Worm (Caenorhabditis elegans) whole organism, late embryonic: ENCODE results near the gene srg-6.

Experiments used
- C08G9.2 ChIP-seq: sonication (generic microtip); optimal IDR thresholded peaks from 2 replicates; lab custom pipeline; 2016; ENCODE audit warnings: mild to moderate bottlenecking, missing genetic modification characterization, moderate library complexity, missing compliant biosample characterization
- K02D7.2 ChIP-seq: sonication (generic microtip); optimal IDR thresholded peaks from 2 replicates; lab custom pipeline; 2017; ENCODE audit warnings: mild to moderate bottlenecking, missing genetic modification characterization, missing compliant biosample characterization
- ama-1 ChIP-seq: fragments of 150-350 bp; optimal IDR thresholded peaks from 2 replicates; lab custom pipeline; 2014
- ceh-14 ChIP-seq: sonication (generic microtip); optimal IDR thresholded peaks from 2 replicates; lab custom pipeline; 2016; ENCODE audit warnings: missing genotype, missing genetic modification characterization, missing compliant biosample characterization
- ceh-18 ChIP-seq: sonication (generic microtip); optimal IDR thresholded peaks from 2 replicates; lab custom pipeline; 2016; ENCODE audit warnings: missing genetic modification characterization, missing compliant biosample characterization
- ceh-30 ChIP-seq: fragments of 150-350 bp; optimal IDR thresholded peaks from 2 replicates; lab custom pipeline; 2014; ENCODE audit warnings: missing biosample characterization, missing genetic modification characterization
- ceh-31 ChIP-seq: sonication (generic microtip); optimal IDR thresholded peaks from 2 replicates; lab custom pipeline; 2016; ENCODE audit warnings: missing genetic modification characterization, missing compliant biosample characterization
- ceh-45 ChIP-seq: fragments of 200-800 bp; sonication (Bioruptor generic); IDR thresholded peaks from 2 replicates; pipeline ENCODE4 v1.3.6; 2022; ENCODE audit warnings: missing genetic modification reagents, missing genetic modification characterization, missing compliant biosample characterization
- ceh-48 ChIP-seq: sonication (generic microtip); optimal IDR thresholded peaks from 2 replicates; lab custom pipeline; 2016; ENCODE audit warnings: missing genetic modification characterization, inconsistent platforms, missing compliant biosample characterization
- che-1 ChIP-seq: sonication (generic microtip); optimal IDR thresholded peaks from 2 replicates; lab custom pipeline; 2016; ENCODE audit warnings: mild to moderate bottlenecking, missing genetic modification characterization, missing compliant biosample characterization
- dmd-4 ChIP-seq: sonication (generic microtip); optimal IDR thresholded peaks from 2 replicates; lab custom pipeline; 2016; ENCODE audit warnings: borderline replicate concordance, missing genetic modification characterization, missing compliant biosample characterization
- elt-2 ChIP-seq: sonication (generic microtip); optimal IDR thresholded peaks from 2 replicates; lab custom pipeline; 2016; ENCODE audit warnings: missing genetic modification reagents, missing genetic modification characterization, missing compliant biosample characterization
- eyg-1 ChIP-seq: sonication (generic microtip); optimal IDR thresholded peaks from 2 replicates; lab custom pipeline; 2016; ENCODE audit warnings: missing genotype, missing genetic modification characterization, missing compliant biosample characterization
- fkh-6 ChIP-seq: sonication (generic microtip); optimal IDR thresholded peaks from 2 replicates; lab custom pipeline; 2016; ENCODE audit warnings: missing genetic modification characterization, missing compliant biosample characterization
- gmeb-2 ChIP-seq: sonication (generic microtip); optimal IDR thresholded peaks from 2 replicates; lab custom pipeline; 2016; ENCODE audit warnings: missing genetic modification characterization, inconsistent platforms, missing compliant biosample characterization
- hlh-15 ChIP-seq: sonication (generic microtip); optimal IDR thresholded peaks from 2 replicates; lab custom pipeline; 2016; ENCODE audit warnings: missing genetic modification characterization, missing compliant biosample characterization
- hlh-30 ChIP-seq: sonication (generic microtip); optimal IDR thresholded peaks from 2 replicates; lab custom pipeline; 2017; ENCODE audit warnings: antibody characterized with exemption, missing genetic modification characterization, missing compliant biosample characterization; ENCODE audit not compliant: insufficient read depth
- lim-6 ChIP-seq: sonication (generic microtip); optimal IDR thresholded peaks from 2 replicates; lab custom pipeline; 2016; ENCODE audit warnings: missing genetic modification characterization, missing compliant biosample characterization
- lin-11 ChIP-seq: fragments of 200-800 bp; sonication (Bioruptor generic); optimal IDR thresholded peaks from 2 replicates; lab custom pipeline; 2018; ENCODE audit warnings: mild to moderate bottlenecking, missing genetic modification characterization, missing compliant biosample characterization
- madf-2 ChIP-seq: sonication (generic microtip); optimal IDR thresholded peaks from 2 replicates; lab custom pipeline; 2017; ENCODE audit warnings: missing genetic modification characterization, missing compliant biosample characterization
- nfya-1 ChIP-seq: sonication (generic microtip); optimal IDR thresholded peaks from 2 replicates; lab custom pipeline; 2017; ENCODE audit warnings: missing genetic modification characterization, mild to moderate bottlenecking, missing compliant biosample characterization, antibody characterized with exemption, moderate library complexity
- nhr-232 ChIP-seq: sonication (generic microtip); optimal IDR thresholded peaks from 2 replicates; lab custom pipeline; 2016; ENCODE audit warnings: missing genetic modification characterization, missing compliant biosample characterization
- npax-4 ChIP-seq: sonication (generic microtip); optimal IDR thresholded peaks from 2 replicates; lab custom pipeline; 2016; ENCODE audit warnings: missing genetic modification characterization, missing compliant biosample characterization
- pat-9 ChIP-seq: fragments of 200-800 bp; sonication (Bioruptor generic); optimal IDR thresholded peaks from 2 replicates; lab custom pipeline; 2018; ENCODE audit warnings: mild to moderate bottlenecking, missing genetic modification characterization, moderate library complexity, missing compliant biosample characterization
- pha-4 ChIP-seq: fragments of 150-350 bp; optimal IDR thresholded peaks from 2 replicates; lab custom pipeline; 2018; ENCODE audit warnings: missing biosample characterization, missing genetic modification reagents, missing genetic modification characterization
- pros-1 ChIP-seq: fragments of 150-350 bp; optimal IDR thresholded peaks from 2 replicates; lab custom pipeline; 2014; ENCODE audit warnings: missing biosample characterization, missing genetic modification reagents, missing genetic modification characterization
- ref-2 ChIP-seq: sonication (generic microtip); optimal IDR thresholded peaks from 2 replicates; lab custom pipeline; 2016; ENCODE audit warnings: missing genetic modification characterization, missing compliant biosample characterization
- rnt-1 ChIP-seq: sonication (generic microtip); optimal IDR thresholded peaks from 2 replicates; lab custom pipeline; 2016; ENCODE audit warnings: missing genetic modification characterization, missing compliant biosample characterization
- sdc-2 ChIP-seq: sonication (generic microtip); optimal IDR thresholded peaks from 2 replicates; lab custom pipeline; 2016; ENCODE audit warnings: missing genotype, missing genetic modification characterization, missing compliant biosample characterization
- sox-2 ChIP-seq: fragments of 200-800 bp; sonication (Bioruptor generic); IDR thresholded peaks from 2 replicates; pipeline ENCODE4 v1.3.6; 2022; ENCODE audit warnings: missing genetic modification reagents, missing genetic modification characterization, missing compliant biosample characterization
- unc-3 ChIP-seq, 2 experiments: fragments of 200-800 bp in 1 of 2; sonication (Bioruptor generic) in 1 of 2; sonication (generic microtip) in 1 of 2; conservative IDR thresholded peaks in 1 of 2; optimal IDR thresholded peaks in 1 of 2; 2 replicates each; pipeline versions ENCODE4 v1.3.6 to Lab custom; 2016 to 2022; ENCODE audit warnings: missing compliant biosample characterization in 2 of 2, missing genetic modification characterization in 2 of 2, missing genetic modification reagents in 1 of 2
- unc-42 ChIP-seq: sonication (generic microtip); optimal IDR thresholded peaks from 2 replicates; lab custom pipeline; 2016; ENCODE audit warnings: missing genotype, missing genetic modification characterization, missing compliant biosample characterization
- unc-55 ChIP-seq: sonication (generic microtip); optimal IDR thresholded peaks from 2 replicates; lab custom pipeline; 2017; ENCODE audit warnings: missing biosample characterization, missing genetic modification reagents, missing genetic modification characterization

The srg-6 gene

ce11 chrIII:6309066-6309465 lies 43.3 kb upstream of the srg-6 start, which contains the start of gene gar-2:
gar-2 (plus strand) TSS chrIII:6309366.
- no peak for TF ChIP-seq C08G9.2 (tag; lab: Kevin White, UChicago)
- TF ChIP-seq, all 69 proteins: peak for 0

- TF ChIP-seq unc-42 (tag; lab: Kevin White, UChicago) (peak; percentile 56), gmeb-2 (tag; lab: Kevin White, UChicago) (no peak), fkh-6 (tag; lab: Kevin White, UChicago) (no peak), K02D7.2 (tag; lab: Kevin White, UChicago) (no peak), ceh-30 (no peak)
These were observed 42.0 kb upstream of the srg-6 start for ce11 chrIII:6307832-6308231.

DNA sequence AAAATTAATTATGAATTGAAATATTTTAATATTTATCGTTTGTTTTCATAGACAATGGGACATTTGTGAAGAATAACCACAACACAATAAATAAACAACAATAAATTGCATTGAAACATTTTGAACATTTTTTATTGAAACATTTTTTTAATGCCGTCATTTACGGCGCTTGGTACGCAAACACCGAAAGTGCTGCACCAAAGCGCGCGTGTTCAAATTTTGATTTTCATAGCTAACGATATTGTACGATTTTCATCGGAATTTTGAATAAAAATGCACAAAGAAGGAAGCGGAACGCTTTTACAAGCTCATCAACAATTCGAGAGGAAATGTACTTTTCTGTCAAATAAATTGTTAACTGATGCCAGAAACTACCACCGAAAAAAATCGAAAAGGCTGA lies 38.0 kb upstream of the srg-6 start:
- TF ChIP-seq ceh-14 (tag; lab: Kevin White, UChicago): no peak
- TF ChIP-seq nhr-232 (tag; lab: Kevin White, UChicago): no peak
- TF ChIP-seq hlh-15 (tag; lab: Kevin White, UChicago): no peak
- TF ChIP-seq ceh-48 (tag; lab: Kevin White, UChicago): no peak
- TF ChIP-seq ref-2: no peak
- no peak for TF ChIP-seq lim-6 (tag; lab: Kevin White, UChicago)
- no peak for TF ChIP-seq ama-1 (lab: Kevin White, UChicago)
- no peak for TF ChIP-seq lin-11 (tag; lab: Kevin White, UChicago)
- no peak for TF ChIP-seq sdc-2 (tag; lab: Kevin White, UChicago)
- no peak for TF ChIP-seq pros-1 (tag; lab: Kevin White, UChicago)
- no peak for TF ChIP-seq pat-9 (tag; lab: Kevin White, UChicago)
- TF ChIP-seq che-1: no peak
- no peak for TF ChIP-seq ceh-18 (tag; lab: Kevin White, UChicago)
- no peak for TF ChIP-seq npax-4 (tag; lab: Kevin White, UChicago)

ce11 chrIII:6303114-6303647 lies 37.4 kb upstream of the srg-6 start, which contains the start of gene F47D12.9:
F47D12.9 (minus strand) TSS chrIII:6303380.
- no peak for TF ChIP-seq eyg-1 (tag; lab: Kevin White, UChicago)
- TF ChIP-seq madf-2 (tag; lab: Kevin White, UChicago): no peak
- TF ChIP-seq ceh-45 (GFP tag; lab: Robert Waterston, UW): no peak
- no peak for TF ChIP-seq pha-4 (tag; lab: Kevin White, UChicago)
- TF ChIP-seq nhr-232 (tag; lab: Kevin White, UChicago): no peak
- no peak for TF ChIP-seq unc-3 (GFP tag; conservative IDR thresholded peaks at IDR 0.05; lab: Robert Waterston, UW)
- no peak for TF ChIP-seq unc-3 (tag; optimal IDR thresholded peaks at IDR 0.05; lab: Kevin White, UChicago)
- no peak for TF ChIP-seq rnt-1 (tag; lab: Kevin White, UChicago)
- TF ChIP-seq lim-6 (tag; lab: Kevin White, UChicago): no peak
- peak; percentile 51 for TF ChIP-seq nfya-1
- peak; percentile 46 for TF ChIP-seq ceh-18 (tag; lab: Kevin White, UChicago)
- peak; percentile 81 for TF ChIP-seq elt-2 (tag; lab: Kevin White, UChicago)
- peak; percentile 58 for TF ChIP-seq ceh-31 (tag; lab: Kevin White, UChicago)
- TF ChIP-seq hlh-30: peak; percentile 97
- TF ChIP-seq dmd-4 (tag; lab: Kevin White, UChicago): no peak
- no peak for TF ChIP-seq C08G9.2 (tag; lab: Kevin White, UChicago)
- peak; percentile 25; the same call in 1 of the 2 replicates for TF ChIP-seq sox-2
- no peak for TF ChIP-seq ama-1 (lab: Kevin White, UChicago)
- peak; percentile 11 for TF ChIP-seq unc-55 (GFP tag; lab: Kevin White, UChicago)

ce11 chrIII:6301685-6302084 lies 35.9 kb upstream of the srg-6 start:
- peak; percentile 23 for TF ChIP-seq nfya-1
